Worm (Caenorhabditis elegans) whole organism, young adult: ENCODE measurements around the gene col-111.

Experiments used
- B0019.2 ChIP-seq: fragments of 200-800 bp; sonication (Bioruptor generic); conservative IDR thresholded peaks from 2 replicates; pipeline ENCODE4 v1.3.6; 2022; ENCODE audit warnings: missing genetic modification reagents, missing genetic modification characterization, missing compliant biosample characterization
- B0261.1 ChIP-seq: sonication (generic microtip); optimal IDR thresholded peaks from 2 replicates; lab custom pipeline; 2016; ENCODE audit warnings: mild to moderate bottlenecking, missing genetic modification characterization, moderate library complexity, missing compliant biosample characterization
- F22D6.2 ChIP-seq: sonication (generic microtip); optimal IDR thresholded peaks from 2 replicates; lab custom pipeline; 2016; ENCODE audit warnings: mild to moderate bottlenecking, missing genetic modification characterization, missing compliant biosample characterization
- F23B12.7 ChIP-seq: sonication (generic microtip); optimal IDR thresholded peaks from 2 replicates; lab custom pipeline; 2017; ENCODE audit warnings: missing genetic modification characterization, mild to moderate bottlenecking, missing compliant biosample characterization, antibody characterized with exemption, moderate library complexity; ENCODE audit not compliant: insufficient read depth
- F37B4.10 ChIP-seq: fragments of 200-800 bp; sonication (Bioruptor generic); IDR thresholded peaks from 2 replicates; pipeline ENCODE4 v1.3.6; 2022; ENCODE audit warnings: missing genetic modification characterization, missing compliant biosample characterization
- F39B2.1 ChIP-seq: fragments of 200-800 bp; sonication (Bioruptor generic); IDR thresholded peaks from 2 replicates; pipeline ENCODE4 v1.3.6; 2022; ENCODE audit warnings: missing genetic modification reagents, missing genetic modification characterization, missing compliant biosample characterization
- F52B5.7 ChIP-seq: sonication (generic microtip); optimal IDR thresholded peaks from 2 replicates; lab custom pipeline; 2016; ENCODE audit warnings: mild to moderate bottlenecking, missing genetic modification characterization, missing compliant biosample characterization
- K12H6.12 ChIP-seq: fragments of 200-800 bp; sonication (Bioruptor generic); optimal IDR thresholded peaks from 2 replicates; lab custom pipeline; 2018; ENCODE audit warnings: mild to moderate bottlenecking, missing genetic modification characterization, missing compliant biosample characterization
- T07F8.4 ChIP-seq: sonication (generic microtip); optimal IDR thresholded peaks from 2 replicates; lab custom pipeline; 2016; ENCODE audit warnings: mild to moderate bottlenecking, missing genetic modification characterization, moderate library complexity, missing compliant biosample characterization
- Y56A3A.18 ChIP-seq: fragments of 200-800 bp; sonication (Bioruptor generic); IDR thresholded peaks from 2 replicates; pipeline ENCODE4 v1.3.6; 2022; ENCODE audit warnings: missing genetic modification reagents, missing genetic modification characterization, missing compliant biosample characterization
- Y79H2A.3 ChIP-seq: fragments of 200-800 bp; sonication (Bioruptor generic); conservative IDR thresholded peaks from 2 replicates; pipeline ENCODE4 v1.3.6; 2022; ENCODE audit warnings: missing genetic modification reagents, missing genetic modification characterization, missing compliant biosample characterization
- atf-7 ChIP-seq: sonication (generic microtip); optimal IDR thresholded peaks from 2 replicates; lab custom pipeline; 2017; ENCODE audit warnings: mild to moderate bottlenecking, missing genetic modification characterization, missing compliant biosample characterization
- attf-5 ChIP-seq: fragments of 200-800 bp; sonication (Bioruptor generic); optimal IDR thresholded peaks from 2 replicates; lab custom pipeline; 2018; ENCODE audit warnings: mild to moderate bottlenecking, missing genetic modification characterization, missing compliant biosample characterization
- attf-6 ChIP-seq: fragments of 200-800 bp; sonication (Bioruptor generic); IDR thresholded peaks from 2 replicates; pipeline ENCODE4 v1.3.6; 2022; ENCODE audit warnings: missing genetic modification reagents, missing genetic modification characterization, missing compliant biosample characterization
- bed-1 ChIP-seq: fragments of 200-800 bp; sonication (Bioruptor generic); IDR thresholded peaks from 2 replicates; pipeline ENCODE4 v1.3.6; 2022; ENCODE audit warnings: missing genetic modification reagents, missing genetic modification characterization, missing compliant biosample characterization
- bed-2 ChIP-seq: fragments of 200-800 bp; sonication (Bioruptor generic); IDR thresholded peaks from 2 replicates; pipeline ENCODE4 v1.3.6; 2022; ENCODE audit warnings: missing genetic modification reagents, missing genetic modification characterization, missing compliant biosample characterization
- ccch-3 ChIP-seq: fragments of 200-800 bp; sonication (Bioruptor generic); optimal IDR thresholded peaks from 2 replicates; lab custom pipeline; 2018; ENCODE audit warnings: mild to moderate bottlenecking, missing genetic modification characterization, missing compliant biosample characterization
- ceh-58 ChIP-seq: fragments of 200-800 bp; sonication (Bioruptor generic); IDR thresholded peaks from 2 replicates; pipeline ENCODE4 v1.3.6; 2022; ENCODE audit warnings: missing genetic modification characterization, missing compliant biosample characterization
- chd-7 ChIP-seq: sonication (generic microtip); optimal IDR thresholded peaks from 2 replicates; lab custom pipeline; 2016; ENCODE audit warnings: mild to moderate bottlenecking, missing genetic modification characterization, moderate library complexity, missing compliant biosample characterization
- dpff-1 ChIP-seq: sonication (generic microtip); optimal IDR thresholded peaks from 2 replicates; lab custom pipeline; 2017; ENCODE audit warnings: mild to moderate bottlenecking, missing genetic modification characterization, missing compliant biosample characterization
- egrh-3 ChIP-seq: fragments of 200-800 bp; sonication (Bioruptor generic); IDR thresholded peaks from 2 replicates; pipeline ENCODE4 v1.3.6; 2022; ENCODE audit warnings: missing genetic modification reagents, missing genetic modification characterization, missing compliant biosample characterization
- ekl-4 ChIP-seq: fragments of 200-800 bp; sonication (Bioruptor generic); IDR thresholded peaks from 2 replicates; pipeline ENCODE4 v1.3.6; 2022; ENCODE audit warnings: missing genetic modification reagents, missing genetic modification characterization, missing compliant biosample characterization
- fkh-3 ChIP-seq: sonication (generic microtip); optimal IDR thresholded peaks from 2 replicates; lab custom pipeline; 2016; ENCODE audit warnings: mild to moderate bottlenecking, missing genetic modification characterization, missing compliant biosample characterization
- hmg-20 ChIP-seq: fragments of 200-800 bp; sonication (Bioruptor generic); IDR thresholded peaks from 2 replicates; pipeline ENCODE4 v1.3.6; 2022; ENCODE audit warnings: missing genetic modification reagents, missing genetic modification characterization, missing compliant biosample characterization
- lag-1 ChIP-seq: fragments of 200-800 bp; sonication (Bioruptor generic); IDR thresholded peaks from 2 replicates; pipeline ENCODE4 v1.3.6; 2022; ENCODE audit warnings: missing genetic modification reagents, missing genetic modification characterization, missing compliant biosample characterization
- let-526 ChIP-seq: fragments of 200-800 bp; sonication (Bioruptor generic); IDR thresholded peaks from 2 replicates; pipeline ENCODE4 v1.3.6; 2022; ENCODE audit warnings: missing genetic modification reagents, missing genetic modification characterization, missing compliant biosample characterization
- lin-35 ChIP-seq, 3 experiments: fragments of 150-350 bp in 2 of 3; sonication (generic microtip) in 1 of 3; optimal IDR thresholded peaks; 2 replicates each; lab custom pipeline; 2014 to 2018; ENCODE audit warnings: missing biosample characterization in 3 of 3, missing genetic modification characterization in 3 of 3, missing genetic modification reagents in 3 of 3
- lin-54 ChIP-seq: fragments of 200-800 bp; sonication (Bioruptor generic); optimal IDR thresholded peaks from 2 replicates; lab custom pipeline; 2018; ENCODE audit warnings: mild to moderate bottlenecking, missing genetic modification characterization, missing compliant biosample characterization
- lsl-1 ChIP-seq: fragments of 200-800 bp; sonication (Bioruptor generic); optimal IDR thresholded peaks from 2 replicates; lab custom pipeline; 2018; ENCODE audit warnings: mild to moderate bottlenecking, missing genetic modification characterization, moderate library complexity, missing compliant biosample characterization
- madf-10 ChIP-seq: sonication (generic microtip); optimal IDR thresholded peaks from 2 replicates; lab custom pipeline; 2016; ENCODE audit warnings: mild to moderate bottlenecking, missing genetic modification characterization, missing compliant biosample characterization
- mes-4 ChIP-seq: sonication (generic microtip); optimal IDR thresholded peaks from 2 replicates; lab custom pipeline; 2016; ENCODE audit warnings: missing genotype, missing genetic modification characterization, missing compliant biosample characterization
- nfyb-1 ChIP-seq: fragments of 200-800 bp; sonication (Bioruptor generic); IDR thresholded peaks from 2 replicates; pipeline ENCODE4 v1.3.6; 2022; ENCODE audit warnings: missing genetic modification reagents, missing genetic modification characterization, missing compliant biosample characterization
- nhr-179 ChIP-seq: sonication (generic microtip); optimal IDR thresholded peaks from 2 replicates; lab custom pipeline; 2016; ENCODE audit warnings: mild to moderate bottlenecking, missing genetic modification characterization, missing compliant biosample characterization
- nhr-80 ChIP-seq: sonication (generic microtip); optimal IDR thresholded peaks from 2 replicates; lab custom pipeline; 2016; ENCODE audit warnings: missing genetic modification characterization, missing compliant biosample characterization
- nhr-90 ChIP-seq: sonication (generic microtip); optimal IDR thresholded peaks from 2 replicates; lab custom pipeline; 2016; ENCODE audit warnings: missing genotype, mild to moderate bottlenecking, missing genetic modification characterization, missing compliant biosample characterization
- rcor-1 ChIP-seq: fragments of 200-800 bp; sonication (Bioruptor generic); IDR thresholded peaks from 2 replicates; pipeline ENCODE4 v1.3.6; 2022; ENCODE audit warnings: missing genetic modification reagents, missing genetic modification characterization, missing compliant biosample characterization
- repo-1 ChIP-seq: sonication (generic microtip); optimal IDR thresholded peaks from 2 replicates; lab custom pipeline; 2017; ENCODE audit warnings: mild to moderate bottlenecking, missing genetic modification characterization, missing compliant biosample characterization
- rpc-1 ChIP-seq, 2 experiments: fragments of 150-350 bp in 1 of 2; sonication (generic microtip) in 1 of 2; optimal IDR thresholded peaks; 2 replicates each; lab custom pipeline; 2014 to 2018; ENCODE audit warnings: missing biosample characterization in 1 of 2, missing genetic modification characterization in 1 of 2, missing genetic modification reagents in 1 of 2, missing genotype in 1 of 2
- snpc-1.1 ChIP-seq: sonication (generic microtip); optimal IDR thresholded peaks from 2 replicates; lab custom pipeline; 2017; ENCODE audit warnings: missing genetic modification characterization, mild to moderate bottlenecking, missing compliant biosample characterization, antibody characterized with exemption, moderate library complexity, missing genotype, missing genetic modification reagents; ENCODE audit not compliant: insufficient read depth
- snpc-3.4 ChIP-seq: sonication (generic microtip); optimal IDR thresholded peaks from 2 replicates; lab custom pipeline; 2017; ENCODE audit warnings: missing genetic modification characterization, mild to moderate bottlenecking, missing compliant biosample characterization, antibody characterized with exemption, moderate library complexity, missing genotype, missing genetic modification reagents
- somi-1 ChIP-seq: fragments of 200-800 bp; sonication (Bioruptor generic); optimal IDR thresholded peaks from 2 replicates; lab custom pipeline; 2018; ENCODE audit warnings: mild to moderate bottlenecking, missing genetic modification characterization, missing compliant biosample characterization
- unc-130 ChIP-seq: sonication (generic microtip); optimal IDR thresholded peaks from 2 replicates; lab custom pipeline; 2016; ENCODE audit warnings: missing genetic modification reagents, missing genetic modification characterization, missing compliant biosample characterization
- xnd-1 ChIP-seq: sonication (generic microtip); optimal IDR thresholded peaks from 2 replicates; lab custom pipeline; 2016; ENCODE audit warnings: missing genotype, missing genetic modification reagents, missing genetic modification characterization, missing compliant biosample characterization
- ztf-18 ChIP-seq: sonication (generic microtip); optimal IDR thresholded peaks from 2 replicates; lab custom pipeline; 2016; ENCODE audit warnings: missing genotype, mild to moderate bottlenecking, missing genetic modification characterization, missing compliant biosample characterization
- ztf-22 ChIP-seq: fragments of 200-800 bp; sonication (Bioruptor generic); optimal IDR thresholded peaks from 2 replicates; lab custom pipeline; 2018; ENCODE audit warnings: mild to moderate bottlenecking, missing genetic modification characterization, moderate library complexity, missing compliant biosample characterization
- ztf-25 ChIP-seq: fragments of 200-800 bp; sonication (Bioruptor generic); IDR thresholded peaks from 2 replicates; pipeline ENCODE4 v1.3.6; 2022; ENCODE audit warnings: missing genetic modification reagents, missing genetic modification characterization, missing compliant biosample characterization
- ztf-26 ChIP-seq: sonication (generic microtip); optimal IDR thresholded peaks from 2 replicates; lab custom pipeline; 2017; ENCODE audit warnings: missing genetic modification characterization, missing compliant biosample characterization
- ztf-28 ChIP-seq: fragments of 200-800 bp; sonication (Bioruptor generic); IDR thresholded peaks from 2 replicates; pipeline ENCODE4 v1.3.6; 2022; ENCODE audit warnings: missing genetic modification reagents, missing genetic modification characterization, missing compliant biosample characterization

The col-111 gene

ce11 chrIV:4650624-4651094 is 7.1 kb downstream of the col-111 start, which contains the start of gene ubc-9 (continued):
- TF ChIP-seq ztf-18 (tag; lab: Kevin White, UChicago) = peak; percentile 67
- peak; percentile 90 for TF ChIP-seq xnd-1 (tag; lab: Kevin White, UChicago)
- no peak for TF ChIP-seq ceh-58
- no peak for TF ChIP-seq ztf-22
- peak; percentile 54 for TF ChIP-seq K12H6.12
- peak; percentile 89 for TF ChIP-seq ekl-4
- TF ChIP-seq Y79H2A.3 (GFP tag; lab: Robert Waterston, UW) = no peak
- no peak for TF ChIP-seq ztf-28 (GFP tag; lab: Robert Waterston, UW)
- no peak for TF ChIP-seq hmg-20 (GFP tag; lab: Robert Waterston, UW)
- TF ChIP-seq bed-1 (GFP tag; lab: Robert Waterston, UW) = no peak
- peak; percentile 3 for TF ChIP-seq repo-1
- peak; percentile 53; the same call in 1 of the 2 replicates for TF ChIP-seq attf-6 (GFP tag; lab: Robert Waterston, UW)
- TF ChIP-seq attf-5 (GFP tag; lab: Kevin White, UChicago) = peak; percentile 92
- no peak for TF ChIP-seq somi-1 (GFP tag; lab: Kevin White, UChicago)
- peak; percentile 82 for TF ChIP-seq lsl-1
- no peak for TF ChIP-seq let-526
- TF ChIP-seq F39B2.1 (GFP tag; lab: Robert Waterston, UW) = no peak
- TF ChIP-seq madf-10 (tag; lab: Kevin White, UChicago) = peak; percentile 92
- TF ChIP-seq lin-54 (GFP tag; lab: Kevin White, UChicago) = peak; percentile 91
- TF ChIP-seq B0019.2 = 0 out of 2 replicates have a peak, but pooled peaks have one; percentile 24
- peak; percentile 80 for TF ChIP-seq nfyb-1 (GFP tag; lab: Robert Waterston, UW)
- TF ChIP-seq Y56A3A.18 = no peak
- TF ChIP-seq ztf-26 (tag; lab: Kevin White, UChicago) = peak; percentile 17
- peak; percentile 46 for TF ChIP-seq nhr-80 (tag; lab: Kevin White, UChicago)
- peak; percentile 10 to 56 (median 54) for TF ChIP-seq lin-35 (GFP tag; optimal IDR thresholded peaks at IDR 0.05; lab: Kevin White, UChicago)
- TF ChIP-seq F37B4.10 (GFP tag; lab: Robert Waterston, UW) = no peak
- peak; percentile 65; the same call in 1 of the 2 replicates for TF ChIP-seq egrh-3 (GFP tag; lab: Robert Waterston, UW)
- peak; percentile 50 for TF ChIP-seq F23B12.7 (tag; lab: Kevin White, UChicago)
- TF ChIP-seq ccch-3 = no peak
- no peak for TF ChIP-seq F52B5.7 (tag; lab: Kevin White, UChicago)
- peak; percentile 79 for TF ChIP-seq snpc-3.4
- TF ChIP-seq B0261.1 (tag; lab: Kevin White, UChicago) = no peak
- TF ChIP-seq bed-2 (GFP tag; lab: Robert Waterston, UW) = no peak
- no peak for TF ChIP-seq T07F8.4
- TF ChIP-seq rcor-1 = peak; percentile 86
- peak; percentile 6 for TF ChIP-seq nhr-90
- no peak for TF ChIP-seq F22D6.2 (tag; lab: Kevin White, UChicago)

- TF ChIP-seq unc-130 (GFP tag; lab: Kevin White, UChicago) = no peak
Observed at ce11 chrIV:4649460-4649859, 8.3 kb downstream of the col-111 start, which contains the start of gene F29B9.7. TSS of gene F29B9.7 (plus strand) at chrIV:4649760.

ce11 chrIV:4647385-4647784 is 10.4 kb downstream of the col-111 start, which contains the start of gene F29B9.8:
TSS of gene F29B9.8 (plus strand) at chrIV:4647685.
- TF ChIP-seq atf-7 (tag; lab: Kevin White, UChicago) = no peak
- no peak for TF ChIP-seq snpc-1.1
- TF ChIP-seq lag-1 = no peak
- no peak for TF ChIP-seq Y56A3A.18
- TF ChIP-seq dpff-1 (tag; lab: Kevin White, UChicago) = no peak
- TF ChIP-seq ztf-26 (tag; lab: Kevin White, UChicago) = no peak
- TF ChIP-seq madf-10 (tag; lab: Kevin White, UChicago) = no peak
- TF ChIP-seq repo-1 = no peak
- TF ChIP-seq mes-4 = no peak
- no peak for TF ChIP-seq chd-7 (tag; lab: Kevin White, UChicago)
- TF ChIP-seq rpc-1 (optimal IDR thresholded peaks at IDR 0.05; lab: Kevin White, UChicago) = no peak
- TF ChIP-seq rpc-1 (tag; optimal IDR thresholded peaks at IDR 0.05; lab: Kevin White, UChicago) = no peak
- TF ChIP-seq fkh-3 (tag; lab: Kevin White, UChicago) = no peak
- no peak for TF ChIP-seq ztf-25 (GFP tag; lab: Robert Waterston, UW)
- no peak for TF ChIP-seq nhr-90
- TF ChIP-seq nhr-179 (tag; lab: Kevin White, UChicago) = no peak
